Fruit fly (Drosophila melanogaster): Measurements from ENCODE around the gene CG14720.

dm6 chr3R:11761718-11762117 lies 50.2 kb downstream of the CG14720 start:
- no peak for TF ChIP-seq toe (GFP tag; optimal IDR thresholded peaks at IDR 0.05)
- no peak for TF ChIP-seq CG5204 (GFP tag; optimal IDR thresholded peaks at IDR 0.05)
- TF ChIP-seq CG1620 (GFP tag; optimal IDR thresholded peaks at IDR 0.05) = no peak
- TF ChIP-seq Crg-1 (GFP tag; optimal IDR thresholded peaks at IDR 0.05) = no peak
- peak; percentile 98 for TF ChIP-seq kay (GFP tag; ENCODE audit: borderline replicate concordance)
- TF ChIP-seq CG7045 (GFP tag; optimal IDR thresholded peaks at IDR 0.05) = no peak
- TF ChIP-seq tj (GFP tag; optimal IDR thresholded peaks at IDR 0.05) = peak; percentile 72
- no peak for TF ChIP-seq Mnt (GFP tag; optimal IDR thresholded peaks at IDR 0.05)
- TF ChIP-seq cnc (optimal IDR thresholded peaks at IDR 0.05) = no peak
- TF ChIP-seq Hr96 (GFP tag; optimal IDR thresholded peaks at IDR 0.05) = no peak
- TF ChIP-seq ovo (GFP tag; optimal IDR thresholded peaks at IDR 0.05) = no peak

Measured in whole organism, adult.